Worm (Caenorhabditis elegans) whole organism, midembryonic: ENCODE results near the gene C26D10.4.

Source experiments
- klf-2 ChIP-seq: fragments of 200-800 bp; sonication (Bioruptor generic); conservative IDR thresholded peaks from 2 replicates; pipeline ENCODE4 v1.3.6; 2022; ENCODE audit warnings: missing genetic modification reagents, missing genetic modification characterization, missing compliant biosample characterization

The C26D10.4 gene

DNA sequence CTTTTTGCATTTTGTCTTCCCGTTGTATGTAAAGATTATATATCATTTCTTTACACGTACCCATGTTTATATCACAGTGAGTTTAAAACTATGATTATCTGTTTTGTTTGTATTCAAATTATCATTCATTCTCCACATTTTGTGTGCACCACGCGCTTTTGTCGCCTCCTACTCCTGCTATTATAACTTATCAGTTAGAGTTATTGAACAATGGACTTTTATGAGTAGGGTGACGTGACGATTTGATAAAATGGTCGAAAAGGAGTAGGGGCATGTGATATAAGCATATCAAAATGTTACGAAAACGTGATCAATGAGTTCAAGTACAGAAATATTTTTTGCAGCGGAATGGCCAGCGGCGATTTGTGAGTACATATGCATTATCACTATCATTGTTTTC lies 53.3 kb downstream of the C26D10.4 start:
- no peak for TF ChIP-seq klf-2
